Fruit fly (Drosophila melanogaster) whole organism, embryonic: ENCODE results near the gene CG17134.

ENCODE experiments used
- Asciz ChIP-seq: fragments of 200-800 bp; sonication (Bioruptor generic); optimal IDR thresholded peaks from 2 replicates; lab custom pipeline; 2017; ENCODE audit warnings: missing biosample characterization, mild to moderate bottlenecking, missing genetic modification characterization, missing genetic modification reagents
- CG11560 ChIP-seq: fragments of 200-800 bp; sonication (Bioruptor generic); IDR thresholded peaks from 3 replicates; pipeline ENCODE4 v1.3.6; 2022; ENCODE audit warnings: missing biosample characterization, missing genetic modification characterization
- CG13894 ChIP-seq: fragments of 200-800 bp; sonication (Bioruptor generic); optimal IDR thresholded peaks from 3 replicates; lab custom pipeline; 2018; ENCODE audit warnings: missing biosample characterization, mild to moderate bottlenecking, missing genetic modification characterization, moderate library complexity
- CG2202 ChIP-seq: fragments of 200-800 bp; sonication (Bioruptor generic); optimal IDR thresholded peaks from 2 replicates; lab custom pipeline; 2018; ENCODE audit warnings: missing biosample characterization, mild to moderate bottlenecking, missing genetic modification characterization
- CG31365 ChIP-seq: fragments of 200-800 bp; sonication (Bioruptor generic); optimal IDR thresholded peaks from 2 replicates; lab custom pipeline; 2018; ENCODE audit warnings: missing biosample characterization, mild to moderate bottlenecking, missing genetic modification characterization
- CG3281 ChIP-seq: fragments of 200-800 bp; sonication (Bioruptor generic); optimal IDR thresholded peaks from 3 replicates; lab custom pipeline; 2017; ENCODE audit warnings: missing biosample characterization, mild to moderate bottlenecking, missing genetic modification characterization
- CG6175 ChIP-seq: fragments of 200-800 bp; sonication (Bioruptor generic); IDR thresholded peaks from 3 replicates; pipeline ENCODE4 v1.3.6; 2022; ENCODE audit warnings: missing biosample characterization, missing genetic modification characterization
- CG9817 ChIP-seq: fragments of 200-800 bp; sonication (Bioruptor generic); optimal IDR thresholded peaks from 2 replicates; lab custom pipeline; 2018; ENCODE audit warnings: missing biosample characterization, mild to moderate bottlenecking, missing genetic modification characterization, moderate library complexity
- CoRest ChIP-seq: fragments of 200-800 bp; sonication (Bioruptor generic); optimal IDR thresholded peaks from 3 replicates; lab custom pipeline; 2018; ENCODE audit warnings: missing biosample characterization, mild to moderate bottlenecking, missing genetic modification characterization, moderate library complexity
- E2f2 ChIP-seq: fragments of 200-800 bp; sonication (Bioruptor generic); IDR thresholded peaks from 2 replicates; pipeline ENCODE4 v1.3.6; 2022; ENCODE audit warnings: missing biosample characterization, missing genetic modification characterization
- Hsf ChIP-seq: fragments of 200-800 bp; sonication (Bioruptor generic); optimal IDR thresholded peaks from 3 replicates; lab custom pipeline; 2016; ENCODE audit warnings: missing biosample characterization, missing genetic modification characterization
- Nf-YB ChIP-seq: fragments of 200-800 bp; sonication (Bioruptor generic); optimal IDR thresholded peaks from 3 replicates; lab custom pipeline; 2019; ENCODE audit warnings: missing biosample characterization, mild to moderate bottlenecking, missing genetic modification characterization, moderate library complexity
- Oaz ChIP-seq: fragments of 200-800 bp; sonication (Bioruptor generic); IDR thresholded peaks from 2 replicates; pipeline ENCODE4 v1.3.6; 2022; ENCODE audit warnings: missing biosample characterization, missing genetic modification characterization
- Oli ChIP-seq: fragments of 200-800 bp; sonication (Bioruptor generic); optimal IDR thresholded peaks from 2 replicates; lab custom pipeline; 2018; ENCODE audit warnings: missing biosample characterization, mild to moderate bottlenecking, missing genetic modification characterization, moderate library complexity
- Sin3A ChIP-seq: fragments of >200 bp; optimal IDR thresholded peaks from 2 replicates; lab custom pipeline; 2018
- Tbp ChIP-seq: fragments of >200 bp; optimal IDR thresholded peaks from 2 replicates; lab custom pipeline; 2018; ENCODE audit warnings: missing biosample characterization, missing genetic modification characterization
- cato ChIP-seq: fragments of 200-800 bp; sonication (Bioruptor generic); optimal IDR thresholded peaks from 2 replicates; lab custom pipeline; 2016; ENCODE audit warnings: missing biosample characterization, missing genetic modification characterization, borderline replicate concordance
- lola ChIP-seq, 3 experiments: fragments of >200 bp in 2 of 3; fragments of 200-800 bp in 1 of 3; sonication (Bioruptor generic) in 1 of 3; optimal IDR thresholded peaks; 2 replicates each; lab custom pipeline; 2017 to 2019; ENCODE audit warnings: missing biosample characterization in 3 of 3, missing genetic modification characterization in 3 of 3, mild to moderate bottlenecking in 1 of 3, moderate library complexity in 1 of 3
- schlank ChIP-seq: fragments of 200-800 bp; sonication (Bioruptor generic); optimal IDR thresholded peaks from 2 replicates; lab custom pipeline; 2018; ENCODE audit warnings: missing biosample characterization, mild to moderate bottlenecking, missing genetic modification characterization
- tin ChIP-seq: fragments of 200-800 bp; sonication (Bioruptor generic); optimal IDR thresholded peaks from 3 replicates; lab custom pipeline; 2016; ENCODE audit warnings: missing biosample characterization, missing genetic modification characterization
- vvl ChIP-seq: fragments of 200-800 bp; sonication (Bioruptor generic); IDR thresholded peaks from 2 replicates; pipeline ENCODE4 v1.3.6; 2022; ENCODE audit warnings: missing biosample characterization, missing genetic modification characterization
- wor ChIP-seq: fragments of 200-800 bp; sonication (Bioruptor generic); IDR thresholded peaks from 2 replicates; pipeline ENCODE4 v1.3.6; 2022; ENCODE audit warnings: missing biosample characterization, missing genetic modification characterization
- yki ChIP-seq: fragments of >200 bp; optimal IDR thresholded peaks from 3 replicates; lab custom pipeline; 2018
- zf30C ChIP-seq: fragments of 200-800 bp; sonication (Bioruptor generic); optimal IDR thresholded peaks from 3 replicates; lab custom pipeline; 2018; ENCODE audit warnings: missing biosample characterization, mild to moderate bottlenecking, missing genetic modification characterization

The CG17134 gene

dm6 chr2L:10858064-10859047 lies 37.9 kb downstream of the CG17134 start, which contains the start of the genes aurB and Stam (continued):
- TF ChIP-seq Nf-YB (GFP tag; lab: Kevin White, UChicago) (peak; percentile 28), lola (GFP tag; optimal IDR thresholded peaks at IDR 0.05; lab: Kevin White, UChicago) (peak in 1 of 3 experiments; percentile 64), Oli (tag; lab: Kevin White, UChicago) (peak; percentile 61), cato (peak; percentile 54), CG31365 (no peak), Sin3A (lab: Kevin White, UChicago) (peak; percentile 11), CoRest (tag; lab: Kevin White, UChicago) (peak; percentile 87), tin (peak; percentile 12), Hsf (GFP tag; lab: Kevin White, UChicago) (no peak), Asciz (GFP tag; lab: Kevin White, UChicago) (peak; percentile 43), CG2202 (tag; lab: Kevin White, UChicago) (peak; percentile 5), Oaz (GFP tag; lab: Robert Waterston, UW) (no peak)

dm6 chr2L:10869867-10870266 lies 49.4 kb downstream of the CG17134 start, which contains the start of gene CG12517:
TSS of gene CG12517 (plus strand) at chr2L:10870167.
- TF ChIP-seq E2f2 (GFP tag; lab: Robert Waterston, UW), result no peak
- no peak for TF ChIP-seq schlank
- no peak for TF ChIP-seq yki
- no peak for TF ChIP-seq CG9817 (tag; lab: Kevin White, UChicago)
- no peak for TF ChIP-seq vvl (GFP tag; lab: Robert Waterston, UW)
- TF ChIP-seq Tbp (GFP tag; lab: Kevin White, UChicago), result no peak
- TF ChIP-seq CG6175 (GFP tag; lab: Robert Waterston, UW), result no peak
- TF ChIP-seq CG13894 (tag; lab: Kevin White, UChicago), result no peak
- TF ChIP-seq CG3281 (GFP tag; lab: Kevin White, UChicago), result no peak
- TF ChIP-seq zf30C (GFP tag; lab: Kevin White, UChicago), result no peak
- TF ChIP-seq CG11560, result no peak
- no peak for TF ChIP-seq wor (GFP tag; lab: Robert Waterston, UW)
